Fruit fly (Drosophila melanogaster) whole organism, prepupa: Measurements from ENCODE around the gene Npc2d.

Experiments used
- CG1621 ChIP-seq: fragments of 200-800 bp; sonication (Bioruptor generic); optimal IDR thresholded peaks from 3 replicates; lab custom pipeline; 2018; ENCODE audit warnings: missing biosample characterization, mild to moderate bottlenecking, missing genetic modification characterization
- CG16779 ChIP-seq: fragments of 200-800 bp; sonication (Bioruptor generic); optimal IDR thresholded peaks from 3 replicates; lab custom pipeline; 2017; ENCODE audit warnings: missing biosample characterization, mild to moderate bottlenecking, missing genetic modification characterization
- CG3032 ChIP-seq: fragments of 200-800 bp; optimal IDR thresholded peaks from 2 replicates; lab custom pipeline; 2019; ENCODE audit warnings: missing biosample characterization, mild to moderate bottlenecking, missing genetic modification characterization, moderate library complexity
- CG31627 ChIP-seq: fragments of 200-800 bp; sonication (Bioruptor generic); optimal IDR thresholded peaks from 3 replicates; lab custom pipeline; 2016; ENCODE audit warnings: missing biosample characterization, missing genetic modification characterization
- CG32006 ChIP-seq: fragments of 200-800 bp; sonication (Bioruptor generic); optimal IDR thresholded peaks from 3 replicates; lab custom pipeline; 2017; ENCODE audit warnings: missing biosample characterization, mild to moderate bottlenecking, missing genetic modification characterization
- CG34406 ChIP-seq: fragments of 200-800 bp; sonication (Bioruptor generic); optimal IDR thresholded peaks from 3 replicates; lab custom pipeline; 2016; ENCODE audit warnings: missing biosample characterization, missing genetic modification characterization
- CG6276 ChIP-seq: fragments of 200-800 bp; sonication (Bioruptor generic); optimal IDR thresholded peaks from 2 replicates; lab custom pipeline; 2017; ENCODE audit warnings: missing biosample characterization, mild to moderate bottlenecking, missing genetic modification characterization
- CG6792 ChIP-seq: fragments of 200-800 bp; sonication (Bioruptor generic); optimal IDR thresholded peaks from 3 replicates; lab custom pipeline; 2016; ENCODE audit warnings: missing biosample characterization, missing genetic modification characterization
- CG6808 ChIP-seq: fragments of 200-800 bp; sonication (Bioruptor generic); optimal IDR thresholded peaks from 3 replicates; lab custom pipeline; 2017; ENCODE audit warnings: missing biosample characterization, missing genetic modification characterization, mild to moderate bottlenecking, moderate library complexity, missing genetic modification reagents
- CG7368 ChIP-seq: fragments of 200-800 bp; sonication (Bioruptor generic); optimal IDR thresholded peaks from 3 replicates; lab custom pipeline; 2016; ENCODE audit warnings: missing biosample characterization, missing genetic modification characterization
- CG8119 ChIP-seq: fragments of 200-800 bp; sonication (Bioruptor generic); IDR thresholded peaks from 3 replicates; pipeline ENCODE4 v1.3.6; 2022; ENCODE audit warnings: missing biosample characterization, missing genetic modification characterization
- CG8319 ChIP-seq: fragments of 200-800 bp; sonication (Bioruptor generic); optimal IDR thresholded peaks from 3 replicates; lab custom pipeline; 2016; ENCODE audit warnings: missing biosample characterization, missing genetic modification characterization
- CG8632 ChIP-seq: fragments of 200-800 bp; sonication (Bioruptor generic); optimal IDR thresholded peaks from 3 replicates; lab custom pipeline; 2016; ENCODE audit warnings: missing biosample characterization, missing genetic modification characterization
- CG9139 ChIP-seq: fragments of 200-800 bp; sonication (Bioruptor generic); optimal IDR thresholded peaks from 3 replicates; lab custom pipeline; 2017; ENCODE audit warnings: missing biosample characterization, mild to moderate bottlenecking, missing genetic modification characterization
- Eip75B ChIP-seq: fragments of 200-800 bp; sonication (Bioruptor generic); optimal IDR thresholded peaks from 3 replicates; lab custom pipeline; 2016; ENCODE audit warnings: missing biosample characterization, missing genetic modification characterization
- Eip78C ChIP-seq: fragments of 200-800 bp; sonication (Bioruptor generic); peaks from one replicate; lab custom pipeline; 2016; ENCODE audit warnings: missing biosample characterization, missing genetic modification characterization
- Ets21C ChIP-seq: fragments of 200-800 bp; sonication (Bioruptor generic); optimal IDR thresholded peaks from 3 replicates; lab custom pipeline; 2016; ENCODE audit warnings: missing biosample characterization, missing genetic modification characterization
- Ets96B ChIP-seq: fragments of 200-800 bp; optimal IDR thresholded peaks from 2 replicates; lab custom pipeline; 2019; ENCODE audit warnings: missing biosample characterization, mild to moderate bottlenecking, missing genetic modification characterization, moderate library complexity
- Gug ChIP-seq: fragments of 200-800 bp; sonication (Bioruptor generic); IDR thresholded peaks from 2 replicates; pipeline ENCODE4 v1.3.6; 2022; ENCODE audit warnings: missing biosample characterization, missing genetic modification characterization
- Hr39 ChIP-seq: fragments of 200-800 bp; sonication (Bioruptor generic); optimal IDR thresholded peaks from 2 replicates; lab custom pipeline; 2016; ENCODE audit warnings: missing biosample characterization, missing genetic modification characterization
- Hr4 ChIP-seq: fragments of 200-800 bp; sonication (Bioruptor generic); optimal IDR thresholded peaks from 3 replicates; lab custom pipeline; 2016; ENCODE audit warnings: missing biosample characterization, missing genetic modification characterization
- Lpt ChIP-seq: fragments of 200-800 bp; sonication (Bioruptor generic); optimal IDR thresholded peaks from 3 replicates; lab custom pipeline; 2016; ENCODE audit warnings: missing biosample characterization, missing genetic modification characterization
- Met ChIP-seq: fragments of 200-800 bp; sonication (Bioruptor generic); optimal IDR thresholded peaks from 3 replicates; lab custom pipeline; 2016; ENCODE audit warnings: missing biosample characterization, missing genetic modification characterization
- Smox ChIP-seq: fragments of 200-800 bp; sonication (Bioruptor generic); optimal IDR thresholded peaks from 3 replicates; lab custom pipeline; 2016; ENCODE audit warnings: missing biosample characterization, missing genetic modification characterization
- Sox102F ChIP-seq: fragments of 200-800 bp; sonication (Bioruptor generic); optimal IDR thresholded peaks from 2 replicates; lab custom pipeline; 2016; ENCODE audit warnings: missing biosample characterization, mild to moderate bottlenecking, missing genetic modification characterization
- Sox14 ChIP-seq: fragments of 200-800 bp; sonication (Bioruptor generic); optimal IDR thresholded peaks from 3 replicates; lab custom pipeline; 2016; ENCODE audit warnings: missing biosample characterization, missing genetic modification characterization
- Sox15 ChIP-seq: fragments of 200-800 bp; sonication (Bioruptor generic); optimal IDR thresholded peaks from 3 replicates; lab custom pipeline; 2016; ENCODE audit warnings: missing biosample characterization, missing genetic modification characterization
- achi ChIP-seq: fragments of 200-800 bp; sonication (Bioruptor generic); optimal IDR thresholded peaks from 3 replicates; lab custom pipeline; 2016; ENCODE audit warnings: missing biosample characterization, missing genetic modification characterization
- acj6 ChIP-seq: fragments of 200-800 bp; sonication (Bioruptor generic); optimal IDR thresholded peaks from 3 replicates; lab custom pipeline; 2016; ENCODE audit warnings: missing biosample characterization, missing genetic modification characterization
- cyc ChIP-seq: fragments of 200-800 bp; sonication (Bioruptor generic); optimal IDR thresholded peaks from 3 replicates; lab custom pipeline; 2016; ENCODE audit warnings: missing biosample characterization, missing genetic modification characterization
- eg ChIP-seq: fragments of 200-800 bp; sonication (Bioruptor generic); IDR thresholded peaks from 3 replicates; pipeline ENCODE4 v1.3.6; 2022; ENCODE audit warnings: missing biosample characterization, missing genetic modification characterization
- esn ChIP-seq: fragments of 200-800 bp; sonication (Bioruptor generic); optimal IDR thresholded peaks from 2 replicates; lab custom pipeline; 2016; ENCODE audit warnings: missing biosample characterization, mild to moderate bottlenecking, missing genetic modification characterization, moderate library complexity
- fd59A ChIP-seq: fragments of 200-800 bp; sonication (Bioruptor generic); optimal IDR thresholded peaks from 2 replicates; lab custom pipeline; 2017; ENCODE audit warnings: missing biosample characterization, mild to moderate bottlenecking, missing genetic modification characterization, missing genetic modification reagents
- fd85E ChIP-seq: fragments of 200-800 bp; sonication (Bioruptor generic); optimal IDR thresholded peaks from 3 replicates; lab custom pipeline; 2016; ENCODE audit warnings: missing biosample characterization, missing genetic modification characterization
- fkh ChIP-seq: fragments of 200-800 bp; sonication (Bioruptor generic); optimal IDR thresholded peaks from 3 replicates; lab custom pipeline; 2017; ENCODE audit warnings: missing biosample characterization, mild to moderate bottlenecking, missing genetic modification characterization, moderate library complexity
- salr ChIP-seq, 2 experiments: fragments of 200-800 bp; sonication (Bioruptor generic); optimal IDR thresholded peaks; 3 replicates each; lab custom pipeline; 2016 to 2018; ENCODE audit warnings: missing biosample characterization in 2 of 2, missing genetic modification characterization in 2 of 2, mild to moderate bottlenecking in 1 of 2
- svp ChIP-seq: fragments of 200-800 bp; sonication (Bioruptor generic); peaks from one replicate; lab custom pipeline; 2016; ENCODE audit warnings: missing biosample characterization, missing genetic modification characterization
- topi ChIP-seq: fragments of 200-800 bp; sonication (Bioruptor generic); optimal IDR thresholded peaks from 3 replicates; lab custom pipeline; 2016; ENCODE audit warnings: missing biosample characterization, missing genetic modification characterization
- vri ChIP-seq: fragments of 200-800 bp; sonication (Bioruptor generic); optimal IDR thresholded peaks from 3 replicates; lab custom pipeline; 2016; ENCODE audit warnings: missing biosample characterization, mild to moderate bottlenecking, missing genetic modification characterization

Npc2d gene

dm6 chr3R:10076665-10077064 is 20.8 kb upstream of the Npc2d start:
- TF ChIP-seq esn (peak; percentile 14), Eip78C (GFP tag; lab: Kevin White, UChicago) (peak; percentile 10), acj6 (GFP tag; lab: Kevin White, UChicago) (no peak), CG1621 (no peak), CG34406 (GFP tag; lab: Kevin White, UChicago) (no peak), topi (GFP tag; lab: Kevin White, UChicago) (peak; percentile 12), svp (peak; percentile 58), achi (no peak), Smox (GFP tag; lab: Kevin White, UChicago) (no peak), CG16779 (tag; lab: Kevin White, UChicago) (no peak), CG8319 (GFP tag; lab: Kevin White, UChicago) (no peak), cyc (GFP tag; lab: Kevin White, UChicago) (peak; percentile 1), Met (peak; percentile 19), vri (GFP tag; lab: Kevin White, UChicago) (peak; percentile 27), fkh (GFP tag; lab: Kevin White, UChicago) (no peak), Ets96B (tag; lab: Kevin White, UChicago) (no peak), Sox14 (GFP tag; lab: Kevin White, UChicago) (peak; percentile 22)
- TF ChIP-seq, all 60 proteins: peak for 8

DNA sequence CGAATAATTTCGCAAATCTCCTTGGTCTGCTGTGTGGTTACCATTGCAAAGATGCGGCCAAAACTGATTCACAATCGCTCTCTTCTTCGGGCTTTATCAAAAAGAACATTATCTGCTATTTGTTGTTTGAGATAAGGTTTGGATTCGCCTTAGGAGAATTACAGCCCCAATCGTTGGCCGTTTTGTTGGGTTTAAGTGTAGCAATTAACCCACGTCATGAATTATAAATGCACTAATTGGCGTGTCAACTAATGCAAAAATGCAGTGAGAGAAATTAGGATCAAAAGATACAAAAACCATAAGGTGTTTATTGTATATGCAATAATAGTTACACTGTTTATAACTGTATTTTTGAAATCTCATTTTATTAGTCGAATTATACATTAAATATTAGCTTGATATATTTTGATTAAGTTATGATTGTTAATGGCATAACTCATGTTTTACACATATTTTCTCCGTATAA is 19.5 kb upstream of the Npc2d start, which contains the start of gene Alp13:
Alp13 (minus strand) TSS at position 51 of the 466 bp plus-strand sequence.
- TF ChIP-seq Eip75B = no peak
- TF ChIP-seq Ets96B (tag; lab: Kevin White, UChicago) = no peak
- no peak for TF ChIP-seq CG34406 (GFP tag; lab: Kevin White, UChicago)
- TF ChIP-seq CG6808 (GFP tag; lab: Kevin White, UChicago) = no peak
- TF ChIP-seq salr (GFP tag; optimal IDR thresholded peaks at IDR 0.05; lab: Kevin White, UChicago) = no peak
- TF ChIP-seq Hr4 = no peak
- TF ChIP-seq cyc (GFP tag; lab: Kevin White, UChicago) = no peak
- TF ChIP-seq Gug (GFP tag; lab: Robert Waterston, UW) = no peak
- TF ChIP-seq CG3032 (tag; lab: Kevin White, UChicago) = no peak
- no peak for TF ChIP-seq CG9139 (GFP tag; lab: Kevin White, UChicago)
- no peak for TF ChIP-seq fd85E (GFP tag; lab: Kevin White, UChicago)
- no peak for TF ChIP-seq CG8632 (GFP tag; lab: Kevin White, UChicago)
- no peak for TF ChIP-seq CG16779 (tag; lab: Kevin White, UChicago)
- no peak for TF ChIP-seq esn

DNA sequence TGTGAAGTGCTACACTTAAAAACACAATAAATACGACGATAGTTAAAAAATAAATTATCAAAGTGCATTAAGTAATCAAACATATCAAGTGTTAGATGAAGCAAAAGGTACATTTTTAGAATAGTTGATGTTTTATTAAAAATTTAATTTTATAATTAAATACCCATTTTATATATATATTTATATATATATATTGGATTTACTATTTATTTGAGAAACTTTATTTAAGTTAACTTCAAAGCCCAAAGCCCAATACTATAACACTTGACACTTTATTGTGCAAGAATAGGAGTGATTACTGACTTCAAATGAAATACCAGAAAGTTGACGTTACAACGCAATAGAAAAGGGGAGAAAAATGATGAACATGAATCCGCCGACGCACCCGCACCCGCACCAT is 14.9 kb upstream of the Npc2d start, which contains the start of gene nerfin-2:
nerfin-2 (plus strand) TSS at position 301 of the 400 bp plus-strand sequence.
- TF ChIP-seq Lpt (no peak), CG6792 (no peak), fd59A (no peak), Ets21C (GFP tag; lab: Kevin White, UChicago) (no peak), CG9139 (GFP tag; lab: Kevin White, UChicago) (no peak), CG32006 (GFP tag; lab: Kevin White, UChicago) (no peak), Hr39 (GFP tag; lab: Kevin White, UChicago) (no peak), CG7368 (GFP tag; lab: Kevin White, UChicago) (no peak), CG6276 (GFP tag; lab: Kevin White, UChicago) (no peak), Ets96B (tag; lab: Kevin White, UChicago) (no peak), CG31627 (GFP tag; lab: Kevin White, UChicago) (no peak), CG1621 (no peak), Sox102F (GFP tag; lab: Kevin White, UChicago) (no peak), CG8119 (GFP tag; lab: Robert Waterston, UW) (no peak), Sox15 (no peak), fd85E (GFP tag; lab: Kevin White, UChicago) (no peak), CG6808 (GFP tag; lab: Kevin White, UChicago) (no peak), eg (GFP tag; lab: Robert Waterston, UW) (no peak)
